Worm (Caenorhabditis elegans): ENCODE measurements around the gene K10B3.1.

Gene K10B3.1

DNA sequence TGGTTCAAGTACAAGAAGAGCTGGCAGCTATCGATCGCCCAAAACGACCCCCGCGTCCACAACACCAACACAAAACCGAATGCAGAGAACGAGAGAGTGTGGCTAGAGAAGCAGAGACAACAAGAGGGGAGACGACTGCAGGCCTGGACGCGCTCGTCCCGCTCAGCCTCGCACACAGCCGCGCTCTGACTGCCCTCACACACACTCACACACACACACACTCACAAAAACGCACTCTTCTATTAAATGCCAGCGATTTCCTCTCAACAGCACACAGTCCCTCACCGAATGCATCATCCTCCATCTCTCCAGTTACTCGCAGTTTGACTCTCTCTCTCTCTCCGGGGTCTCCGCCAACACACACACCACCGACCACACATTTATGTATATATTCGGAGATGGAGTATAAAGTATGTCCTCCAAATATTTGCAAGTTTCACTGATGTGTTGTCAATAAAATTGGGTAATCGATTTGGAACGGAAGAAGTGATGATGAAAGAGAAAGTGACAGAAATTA is 7.6 kb upstream of the K10B3.1 start:
- TF ChIP-seq dao-5 (tag; optimal IDR thresholded peaks at IDR 0.05) (no peak), W03F9.2 (tag; optimal IDR thresholded peaks at IDR 0.05) (peak; percentile 75), him-1 (tag; optimal IDR thresholded peaks at IDR 0.05) (peak; percentile 94)

DNA sequence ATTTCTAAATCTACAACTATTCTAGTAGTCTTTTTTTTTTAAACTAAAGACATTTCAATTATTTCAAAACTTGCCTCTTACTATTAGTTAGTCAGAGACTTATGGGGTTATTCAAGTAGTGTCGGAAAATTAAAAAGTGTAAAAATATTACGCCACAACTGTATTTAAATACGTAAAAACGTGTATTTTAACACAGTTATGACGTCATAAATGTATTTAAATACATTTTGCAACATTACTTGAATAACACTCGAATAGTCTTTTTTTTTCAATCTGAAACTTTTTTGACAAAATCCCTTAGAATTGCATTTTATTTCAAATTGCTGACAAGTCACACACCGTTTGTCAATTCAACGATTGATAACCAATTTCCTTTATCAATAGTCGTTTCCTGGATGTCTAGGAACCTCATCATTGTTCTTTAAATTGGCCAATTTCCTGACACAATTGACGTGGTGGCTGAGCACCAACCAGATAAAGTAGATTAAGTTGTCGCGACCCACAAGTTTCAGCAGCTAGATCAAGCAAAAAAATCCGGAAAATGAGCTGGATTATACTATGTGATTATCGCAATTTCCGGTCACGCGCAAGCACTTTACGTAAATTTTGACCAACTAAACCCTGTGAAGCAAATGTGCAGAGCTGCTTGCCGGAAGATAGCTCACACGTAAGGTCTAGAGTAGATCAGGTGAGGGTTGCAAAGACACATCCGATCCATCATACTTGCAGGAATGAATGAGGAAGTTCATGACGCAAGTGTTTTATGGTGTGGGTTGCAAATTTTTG is 4.4 kb downstream of the K10B3.1 start:
- TF ChIP-seq W03F9.2 (tag; optimal IDR thresholded peaks at IDR 0.05), result no peak
- TF ChIP-seq dao-5 (tag; optimal IDR thresholded peaks at IDR 0.05), result no peak
- TF ChIP-seq him-1 (tag; optimal IDR thresholded peaks at IDR 0.05), result no peak

DNA sequence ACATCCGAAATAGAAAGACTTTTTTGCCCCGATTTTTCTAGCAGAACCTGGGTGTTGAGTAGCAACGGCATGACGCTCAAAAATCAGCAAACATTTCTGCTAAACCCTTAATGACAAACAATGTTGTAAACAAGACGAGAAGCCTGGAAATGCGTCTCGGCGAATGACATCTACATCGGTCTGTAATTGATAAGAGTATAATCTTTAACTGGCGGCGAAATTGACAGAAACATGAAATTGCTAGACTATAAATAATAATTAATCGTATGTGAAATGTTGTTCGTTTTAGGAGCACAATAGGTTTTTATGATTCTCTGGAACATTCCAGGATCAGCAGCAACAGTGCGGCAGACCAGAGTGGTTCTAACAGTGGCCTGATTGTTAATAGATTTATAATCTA is 6.4 kb downstream of the K10B3.1 start:
- TF ChIP-seq dao-5 (tag; optimal IDR thresholded peaks at IDR 0.05) (no peak), W03F9.2 (tag; optimal IDR thresholded peaks at IDR 0.05) (no peak), him-1 (tag; optimal IDR thresholded peaks at IDR 0.05) (no peak)

DNA sequence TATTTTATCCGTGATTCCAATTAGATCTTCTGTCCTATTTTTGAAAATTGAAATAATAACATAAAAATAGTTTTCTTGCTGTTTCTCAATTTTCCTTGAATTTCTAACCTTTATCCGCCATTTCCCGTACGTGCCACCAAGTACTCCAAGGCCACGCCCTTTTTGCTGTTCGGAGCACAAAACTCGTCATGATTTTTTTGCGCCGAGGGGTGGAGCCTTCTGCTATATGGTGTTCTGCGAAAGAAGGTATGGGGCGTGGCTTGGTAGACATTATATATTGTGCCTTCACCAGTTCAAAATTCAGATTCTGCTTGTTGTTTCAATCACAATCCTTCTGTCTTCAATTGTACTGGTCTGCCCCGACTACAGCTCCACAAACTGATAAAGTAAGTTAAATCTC is 10.0 kb downstream of the K10B3.1 start, which contains the start of gene C15C7.4:
Gene C15C7.4 (plus strand): TSS at position 301 of the 400 bp plus-strand sequence.
- no peak for TF ChIP-seq him-1 (tag; optimal IDR thresholded peaks at IDR 0.05)
- TF ChIP-seq dao-5 (tag; optimal IDR thresholded peaks at IDR 0.05), result no peak

DNA sequence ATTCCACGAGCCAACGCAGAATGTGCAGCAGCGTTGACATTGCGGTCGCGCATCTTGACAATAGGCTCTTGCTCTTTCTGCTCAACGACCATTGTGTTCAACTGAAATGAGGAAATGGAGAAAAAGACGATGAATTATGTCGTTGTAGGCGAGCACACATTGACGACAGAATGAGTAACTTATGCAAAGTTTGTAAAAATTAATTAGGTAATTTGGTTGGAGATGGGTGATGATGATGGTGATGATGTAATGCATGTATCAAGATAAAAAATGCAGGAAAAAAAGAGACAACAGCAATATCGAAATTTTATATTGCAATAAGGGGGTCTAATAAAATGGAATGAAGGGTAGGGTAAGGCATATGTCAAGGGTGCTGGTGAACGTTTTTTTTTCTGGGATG is 17.1 kb downstream of the K10B3.1 start, which contains the start of gene bbln-1:
Gene bbln-1 (minus strand): TSS at position 101 of the 400 bp plus-strand sequence.
- TF ChIP-seq dao-5 (tag; optimal IDR thresholded peaks at IDR 0.05) (no peak), W03F9.2 (tag; optimal IDR thresholded peaks at IDR 0.05) (no peak), him-1 (tag; optimal IDR thresholded peaks at IDR 0.05) (no peak)

DNA sequence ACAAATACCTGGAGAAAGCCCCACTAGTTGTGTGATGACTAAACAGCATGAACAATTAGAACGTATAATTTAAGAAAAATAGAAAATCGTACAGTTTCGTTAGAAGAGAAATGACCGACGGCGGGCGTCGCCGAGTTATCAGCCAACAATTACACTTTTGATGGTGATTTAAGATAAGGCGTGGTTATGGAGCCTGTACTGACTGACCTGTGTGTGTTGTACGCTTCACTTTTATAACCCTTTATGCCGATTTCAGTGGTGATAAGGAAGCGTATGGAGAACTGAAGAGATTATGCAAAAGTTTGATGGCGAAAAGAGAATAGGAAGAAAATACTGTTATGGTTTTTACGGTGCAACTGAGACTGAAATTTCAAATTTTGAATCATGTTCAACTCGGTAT is 17.8 kb downstream of the K10B3.1 start:
- no peak for TF ChIP-seq dao-5 (tag; optimal IDR thresholded peaks at IDR 0.05)
- no peak for TF ChIP-seq W03F9.2 (tag; optimal IDR thresholded peaks at IDR 0.05)
- TF ChIP-seq him-1 (tag; optimal IDR thresholded peaks at IDR 0.05), result no peak

DNA sequence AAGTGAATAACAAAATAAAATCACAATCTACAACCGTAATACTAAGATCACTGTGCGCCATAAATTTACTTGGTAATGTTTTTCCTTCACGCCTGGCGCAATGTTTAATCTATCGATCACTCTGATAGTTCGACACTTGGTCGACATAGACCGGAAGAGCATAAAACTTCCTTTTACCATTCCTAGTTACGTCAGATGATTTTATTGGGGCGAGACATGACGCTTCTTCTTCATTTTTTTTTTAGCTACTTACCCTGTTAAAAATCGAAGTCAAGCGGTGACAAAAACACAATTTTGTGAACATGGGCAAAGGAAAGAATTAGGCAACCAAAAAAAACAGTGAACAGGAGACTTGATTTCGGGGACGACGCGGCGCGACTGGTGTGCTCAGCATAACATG is 19.3 kb downstream of the K10B3.1 start:
- TF ChIP-seq him-1 (tag; optimal IDR thresholded peaks at IDR 0.05) (no peak), W03F9.2 (tag; optimal IDR thresholded peaks at IDR 0.05) (no peak), dao-5 (tag; optimal IDR thresholded peaks at IDR 0.05) (no peak)

DNA sequence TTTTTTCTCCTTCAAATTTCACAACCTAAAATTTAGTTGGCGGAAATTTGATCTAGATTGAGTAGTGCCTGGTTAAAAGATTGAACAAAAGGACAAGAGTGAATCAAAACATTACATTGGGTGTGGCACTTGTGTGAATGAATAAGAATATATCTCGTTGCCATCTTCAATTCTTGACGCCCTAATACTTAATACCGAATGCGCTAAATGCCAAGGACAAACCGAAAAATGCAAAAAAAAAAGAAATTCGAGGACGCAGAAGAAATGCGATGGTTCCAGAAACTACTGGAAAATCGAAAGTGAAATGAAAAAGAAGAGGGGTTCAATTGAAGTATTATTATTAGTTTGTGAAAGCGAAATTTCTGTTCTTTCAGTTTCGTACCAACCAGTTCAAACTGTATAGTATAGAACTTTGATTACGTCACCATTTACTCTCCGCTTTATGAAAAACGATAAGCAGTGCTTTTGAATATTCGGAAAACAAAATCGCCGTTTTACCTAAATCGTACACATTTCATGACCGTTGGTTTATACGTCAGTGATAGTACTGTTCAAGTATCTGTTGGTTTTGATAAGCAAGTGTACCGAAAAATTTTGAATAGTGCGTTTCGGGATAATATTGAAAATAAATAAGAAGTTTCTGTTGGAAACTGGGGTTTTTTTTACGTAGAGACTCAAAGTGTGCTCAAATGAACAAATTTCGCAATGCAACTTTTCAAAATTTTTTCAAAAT is 20.0 kb downstream of the K10B3.1 start:
- TF ChIP-seq him-1 (tag; optimal IDR thresholded peaks at IDR 0.05) (no peak), W03F9.2 (tag; optimal IDR thresholded peaks at IDR 0.05) (no peak), dao-5 (tag; optimal IDR thresholded peaks at IDR 0.05) (no peak)

DNA sequence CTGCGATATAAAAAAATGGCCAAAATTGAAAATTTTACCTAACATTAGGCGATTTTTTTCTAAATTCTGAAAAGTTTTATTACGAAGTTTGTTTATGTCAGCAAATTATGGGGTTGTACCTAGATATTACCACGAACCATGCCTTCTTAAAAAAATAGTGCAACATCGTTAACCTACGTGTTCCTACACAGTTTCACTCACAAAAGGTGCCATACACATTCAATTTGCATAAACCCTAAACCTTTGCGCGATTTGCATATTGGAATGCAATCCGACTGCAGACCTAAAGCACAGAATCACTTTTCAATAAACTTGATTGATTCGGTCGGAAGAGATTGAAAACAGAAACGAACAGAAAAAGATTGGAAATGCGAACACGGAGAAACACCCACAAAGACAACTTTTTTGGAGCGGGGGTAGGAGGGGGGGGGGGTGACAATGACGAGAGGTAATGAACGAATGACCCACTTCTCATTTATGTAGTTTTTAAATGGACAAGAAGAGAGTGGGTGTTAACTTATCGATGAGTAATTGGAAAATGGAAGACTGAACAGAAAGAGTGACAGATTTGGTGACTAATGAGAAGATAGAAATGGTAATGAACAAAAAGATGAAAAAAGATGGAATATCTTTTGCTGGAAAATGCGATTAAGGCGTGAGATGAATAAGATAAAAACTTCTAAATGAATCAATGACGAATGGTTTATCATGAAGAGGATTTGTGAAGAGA is 20.9 kb downstream of the K10B3.1 start:
- no peak for TF ChIP-seq him-1 (tag; optimal IDR thresholded peaks at IDR 0.05)
- no peak for TF ChIP-seq W03F9.2 (tag; optimal IDR thresholded peaks at IDR 0.05)
- TF ChIP-seq dao-5 (tag; optimal IDR thresholded peaks at IDR 0.05), result no peak

DNA sequence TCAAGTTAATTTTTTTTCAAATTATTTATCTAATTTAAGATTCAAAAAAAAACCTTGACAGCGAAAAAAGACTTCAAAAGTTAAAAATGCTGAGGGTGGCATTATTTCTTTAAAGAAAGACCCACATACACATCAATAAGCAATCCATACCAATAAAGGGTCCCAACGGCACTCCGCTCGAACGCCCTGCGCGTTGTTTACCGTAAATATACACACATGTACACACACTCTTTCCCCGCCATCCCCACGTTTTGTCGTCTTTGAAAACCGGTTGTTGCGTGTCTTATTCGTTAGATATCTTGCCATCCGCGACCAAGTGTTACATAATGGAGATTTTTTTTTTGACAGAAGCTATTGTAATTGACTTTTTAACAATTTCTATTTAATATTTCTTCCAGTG is 24.3 kb downstream of the K10B3.1 start, which contains the start of gene gcc-1:
Gene gcc-1 (plus strand): TSS at position 399 of the 400 bp plus-strand sequence.
- TF ChIP-seq him-1 (tag; optimal IDR thresholded peaks at IDR 0.05) (no peak), dao-5 (tag; optimal IDR thresholded peaks at IDR 0.05) (no peak), W03F9.2 (tag; optimal IDR thresholded peaks at IDR 0.05) (no peak)

DNA sequence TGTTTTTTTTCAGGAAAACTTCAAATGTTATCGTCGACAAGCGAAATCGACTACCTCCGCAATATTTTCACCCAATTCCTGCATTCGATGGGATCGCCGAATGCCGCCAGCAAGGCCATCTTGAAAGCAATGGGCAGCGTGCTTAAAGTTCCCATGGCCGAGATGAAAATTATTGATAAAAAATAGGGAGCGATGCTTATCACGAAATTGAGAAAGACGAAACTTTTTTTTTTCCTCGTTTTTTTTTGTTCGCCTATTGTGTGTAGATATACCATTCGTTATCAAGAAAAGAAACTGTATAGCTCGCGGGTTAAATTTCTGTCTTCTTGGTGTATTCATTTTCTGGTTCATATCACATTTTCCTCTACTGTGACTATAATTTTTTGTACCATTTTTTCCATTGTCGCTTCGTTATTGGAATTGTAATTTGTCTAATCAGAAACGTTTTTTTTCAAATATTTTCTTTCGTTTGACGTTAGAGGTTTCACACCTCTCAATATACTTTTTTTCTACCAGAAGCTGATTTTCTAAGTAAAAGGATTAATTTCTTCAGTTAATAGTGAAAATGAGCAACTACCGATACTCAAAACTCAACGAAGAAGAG is 28.8 kb downstream of the K10B3.1 start, which contains the start of gene syx-6:
Gene syx-6 (plus strand): TSS at position 554 of the 604 bp plus-strand sequence.
- no peak for TF ChIP-seq him-1 (tag; optimal IDR thresholded peaks at IDR 0.05)
- TF ChIP-seq dao-5 (tag; optimal IDR thresholded peaks at IDR 0.05), result no peak
- TF ChIP-seq W03F9.2 (tag; optimal IDR thresholded peaks at IDR 0.05), result no peak

DNA sequence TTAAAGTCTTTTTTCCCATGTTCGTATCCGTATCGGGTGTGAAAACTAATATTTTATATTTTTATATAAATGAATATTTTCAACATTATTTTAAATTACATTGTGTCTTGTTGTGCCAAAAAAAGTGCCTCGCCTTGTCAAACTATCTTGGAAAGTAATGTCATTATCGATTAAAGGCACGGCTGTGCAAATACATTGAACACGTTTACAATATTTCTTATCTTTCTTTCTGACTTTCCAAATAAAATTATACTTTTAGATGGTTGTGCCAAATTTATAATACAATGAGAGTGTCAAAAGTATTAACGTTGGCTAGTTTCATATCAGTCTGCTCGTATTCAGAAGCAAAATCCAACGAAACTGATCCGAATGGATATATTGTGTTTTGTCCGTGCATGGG is 30.3 kb downstream of the K10B3.1 start, which contains the start of gene pfut-1:
Gene pfut-1 (plus strand): TSS at position 258 of the 400 bp plus-strand sequence.
- no peak for TF ChIP-seq him-1 (tag; optimal IDR thresholded peaks at IDR 0.05)
- no peak for TF ChIP-seq W03F9.2 (tag; optimal IDR thresholded peaks at IDR 0.05)
- TF ChIP-seq dao-5 (tag; optimal IDR thresholded peaks at IDR 0.05), result no peak

DNA sequence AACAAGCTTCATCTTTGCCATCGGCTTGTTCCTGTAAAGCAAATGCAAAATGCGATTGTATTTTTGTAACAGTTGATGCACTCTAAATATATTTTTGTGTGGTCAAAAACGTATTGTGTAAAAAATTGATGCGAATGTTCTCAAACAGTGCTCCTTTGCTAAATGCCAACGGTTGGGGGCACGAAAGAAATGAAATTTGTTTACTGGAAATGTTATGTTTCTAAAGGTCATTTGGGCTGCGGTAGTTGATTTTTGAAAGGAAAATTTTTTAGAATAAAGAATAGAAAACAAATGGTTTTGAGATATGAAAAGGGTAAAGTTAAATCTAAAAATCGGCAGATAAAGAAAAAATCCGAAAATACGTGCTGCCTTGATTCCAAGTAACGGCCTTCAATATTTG is 35.2 kb downstream of the K10B3.1 start, which contains the start of gene C15C7.6:
Gene C15C7.6 (minus strand): TSS at position 101 of the 400 bp plus-strand sequence.
- no peak for TF ChIP-seq W03F9.2 (tag; optimal IDR thresholded peaks at IDR 0.05)
- TF ChIP-seq him-1 (tag; optimal IDR thresholded peaks at IDR 0.05), result no peak
- TF ChIP-seq dao-5 (tag; optimal IDR thresholded peaks at IDR 0.05), result no peak
